Fruit fly (Drosophila melanogaster): Measurements from ENCODE around the gene CG13676.

- TF ChIP-seq OdsH (GFP tag; optimal IDR thresholded peaks at IDR 0.05) (peak; percentile 76), Dif (GFP tag; optimal IDR thresholded peaks at IDR 0.05; ENCODE audit: partially characterized antibody) (no peak), Rel (GFP tag; optimal IDR thresholded peaks at IDR 0.05) (no peak), Rel (tag; optimal IDR thresholded peaks at IDR 0.05) (peak; percentile 64), Myc (optimal IDR thresholded peaks at IDR 0.05) (peak; percentile 38), pan (optimal IDR thresholded peaks at IDR 0.05) (no peak), Mio (GFP tag; optimal IDR thresholded peaks at IDR 0.05) (peak; percentile 2), psq (GFP tag; optimal IDR thresholded peaks at IDR 0.05) (peak; percentile 82), tai (GFP tag; optimal IDR thresholded peaks at IDR 0.05) (no peak), Abd-B (GFP tag; optimal IDR thresholded peaks at IDR 0.05) (no peak), Vsx2 (GFP tag; optimal IDR thresholded peaks at IDR 0.05; ENCODE audit: partially characterized antibody) (no peak), fru (GFP tag; optimal IDR thresholded peaks at IDR 0.05) (no peak)
Measured at dm6 chr3L:8115864-8116528, 35.6 kb downstream of the CG13676 start, which contains the start of the genes Arp3 and msk.
